Worm (Caenorhabditis elegans) whole organism, L2 larva: ENCODE results near the gene ZC53.22.

ENCODE experiments used
- C34F6.9 ChIP-seq: fragments of 150-350 bp; optimal IDR thresholded peaks from 2 replicates; lab custom pipeline; 2014; ENCODE audit warnings: missing biosample characterization, missing genetic modification characterization
- F13H6.1 ChIP-seq: sonication (generic microtip); optimal IDR thresholded peaks from 2 replicates; lab custom pipeline; 2016; ENCODE audit warnings: missing genetic modification characterization, missing compliant biosample characterization
- R02D3.7 ChIP-seq: fragments of 150-350 bp; optimal IDR thresholded peaks from 2 replicates; lab custom pipeline; 2014; ENCODE audit warnings: missing biosample characterization, missing genetic modification characterization
- Y55F3AM.14 ChIP-seq: fragments of 200-800 bp; sonication (Bioruptor generic); optimal IDR thresholded peaks from 2 replicates; lab custom pipeline; 2018; ENCODE audit warnings: mild to moderate bottlenecking, missing genetic modification characterization, missing compliant biosample characterization
- ZK546.5 ChIP-seq: sonication (generic microtip); optimal IDR thresholded peaks from 2 replicates; lab custom pipeline; 2017; ENCODE audit warnings: missing biosample characterization, missing genetic modification characterization
- alr-1 ChIP-seq: fragments of 150-350 bp; optimal IDR thresholded peaks from 2 replicates; lab custom pipeline; 2014; ENCODE audit warnings: missing biosample characterization, missing genetic modification characterization
- crh-2 ChIP-seq: sonication (generic microtip); optimal IDR thresholded peaks from 2 replicates; lab custom pipeline; 2017; ENCODE audit warnings: missing biosample characterization, missing genetic modification characterization
- dmd-4 ChIP-seq: sonication (generic microtip); optimal IDR thresholded peaks from 2 replicates; lab custom pipeline; 2017; ENCODE audit warnings: missing biosample characterization, missing genetic modification characterization
- egl-27 ChIP-seq: sonication (generic microtip); optimal IDR thresholded peaks from 3 replicates; lab custom pipeline; 2017; ENCODE audit warnings: missing biosample characterization, missing genetic modification reagents, missing genetic modification characterization
- elt-3 ChIP-seq: sonication (generic microtip); optimal IDR thresholded peaks from 2 replicates; lab custom pipeline; 2017; ENCODE audit warnings: missing biosample characterization, missing genetic modification characterization
- fos-1 ChIP-seq: fragments of 150-350 bp; optimal IDR thresholded peaks from 2 replicates; lab custom pipeline; 2014; ENCODE audit warnings: missing biosample characterization, missing genetic modification characterization
- gmeb-1 ChIP-seq: fragments of 150-350 bp; optimal IDR thresholded peaks from 2 replicates; lab custom pipeline; 2014; ENCODE audit warnings: missing biosample characterization, missing genetic modification characterization
- lin-11 ChIP-seq: fragments of 150-350 bp; sonication (generic microtip); optimal IDR thresholded peaks from 2 replicates; lab custom pipeline; 2014; ENCODE audit warnings: missing biosample characterization, missing genetic modification characterization, inconsistent platforms, mixed read lengths
- lin-13 ChIP-seq: fragments of 150-350 bp; optimal IDR thresholded peaks from 2 replicates; lab custom pipeline; 2014; ENCODE audit warnings: missing biosample characterization, missing genetic modification reagents, missing genetic modification characterization
- mab-5 ChIP-seq: fragments of 150-350 bp; optimal IDR thresholded peaks from 2 replicates; lab custom pipeline; 2014; ENCODE audit warnings: missing biosample characterization, missing genetic modification characterization
- mbf-1 ChIP-seq: sonication (generic microtip); optimal IDR thresholded peaks from 2 replicates; lab custom pipeline; 2017; ENCODE audit warnings: missing biosample characterization, missing genetic modification characterization
- mdl-1 ChIP-seq, 2 experiments: fragments of 150-350 bp in 1 of 2; sonication (generic microtip) in 1 of 2; optimal IDR thresholded peaks; 2 replicates each; lab custom pipeline; 2017; ENCODE audit warnings: missing biosample characterization in 2 of 2, missing genetic modification characterization in 2 of 2
- nhr-11 ChIP-seq: fragments of 150-350 bp; optimal IDR thresholded peaks from 2 replicates; lab custom pipeline; 2014; ENCODE audit warnings: missing biosample characterization, missing genetic modification characterization
- nhr-129 ChIP-seq: fragments of 150-350 bp; optimal IDR thresholded peaks from 2 replicates; lab custom pipeline; 2014; ENCODE audit warnings: missing biosample characterization, missing genetic modification characterization
- nhr-21 ChIP-seq: fragments of 150-350 bp; optimal IDR thresholded peaks from 2 replicates; lab custom pipeline; 2014; ENCODE audit warnings: missing biosample characterization, missing genetic modification characterization
- nhr-23 ChIP-seq: fragments of 150-350 bp; optimal IDR thresholded peaks from 2 replicates; lab custom pipeline; 2014; ENCODE audit warnings: missing biosample characterization, missing genetic modification reagents, missing genetic modification characterization
- nhr-237 ChIP-seq: fragments of 150-350 bp; optimal IDR thresholded peaks from 2 replicates; lab custom pipeline; 2014; ENCODE audit warnings: missing biosample characterization, missing genetic modification characterization
- nhr-25 ChIP-seq: fragments of 150-350 bp; sonication (generic microtip); optimal IDR thresholded peaks from 3 replicates; lab custom pipeline; 2014; ENCODE audit warnings: missing biosample characterization, missing genetic modification characterization
- nhr-77 ChIP-seq: fragments of 150-350 bp; optimal IDR thresholded peaks from 2 replicates; lab custom pipeline; 2014; ENCODE audit warnings: missing biosample characterization, missing genetic modification characterization
- sem-4 ChIP-seq: fragments of 150-350 bp; optimal IDR thresholded peaks from 2 replicates; lab custom pipeline; 2014; ENCODE audit warnings: missing biosample characterization, missing genetic modification reagents, missing genetic modification characterization
- skn-1 ChIP-seq: sonication (generic microtip); optimal IDR thresholded peaks from 2 replicates; lab custom pipeline; 2017; ENCODE audit warnings: missing biosample characterization, missing genetic modification characterization
- sma-3 ChIP-seq: sonication (generic microtip); optimal IDR thresholded peaks from 2 replicates; lab custom pipeline; 2016; ENCODE audit warnings: missing genetic modification reagents, missing genetic modification characterization, missing compliant biosample characterization
- sma-9 ChIP-seq, 2 experiments: fragments of 150-350 bp in 1 of 2; sonication (generic microtip) in 1 of 2; optimal IDR thresholded peaks; 2 replicates each; lab custom pipeline; 2014 to 2016; ENCODE audit warnings: missing genetic modification characterization in 2 of 2, mild to moderate bottlenecking in 1 of 2, missing biosample characterization in 1 of 2, missing compliant biosample characterization in 1 of 2, missing genetic modification reagents in 1 of 2, moderate library complexity in 1 of 2
- snpc-4 ChIP-seq: fragments of 150-350 bp; optimal IDR thresholded peaks from 2 replicates; lab custom pipeline; 2014; ENCODE audit warnings: missing biosample characterization, missing genetic modification characterization
- unc-39 ChIP-seq: fragments of 150-350 bp; optimal IDR thresholded peaks from 2 replicates; lab custom pipeline; 2014; ENCODE audit warnings: missing biosample characterization, missing genetic modification characterization
- unc-55 ChIP-seq: fragments of 150-350 bp; sonication (generic microtip); optimal IDR thresholded peaks from 3 replicates; lab custom pipeline; 2014; ENCODE audit warnings: missing biosample characterization, missing genetic modification reagents, missing genetic modification characterization
- unc-62 ChIP-seq: fragments of 150-350 bp; optimal IDR thresholded peaks from 2 replicates; lab custom pipeline; 2014; ENCODE audit warnings: missing biosample characterization, missing genetic modification reagents, missing genetic modification characterization
- ztf-4 ChIP-seq: fragments of 150-350 bp; optimal IDR thresholded peaks from 2 replicates; lab custom pipeline; 2014; ENCODE audit warnings: missing biosample characterization, missing genetic modification characterization

The ZC53.22 gene

DNA sequence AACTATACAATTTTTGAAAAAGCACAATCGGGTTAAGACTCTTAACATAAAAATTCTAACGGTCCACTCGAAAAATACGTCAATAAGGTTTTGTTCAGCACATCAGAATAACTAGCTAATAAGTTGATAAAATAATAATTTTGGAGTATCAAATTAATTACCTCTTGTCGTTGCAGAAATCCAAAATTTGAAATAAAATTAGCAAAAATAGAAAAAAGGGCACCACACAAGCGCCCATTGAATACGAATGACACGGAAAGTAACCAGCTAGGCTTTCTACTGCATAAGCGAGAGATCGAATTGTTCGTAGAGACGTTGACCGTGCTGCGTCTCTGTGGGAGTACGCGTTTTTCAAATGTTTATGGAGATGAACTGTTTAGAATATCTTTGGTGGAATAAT is 36.9 kb upstream of the ZC53.22 start:
- TF ChIP-seq mdl-1 (tag; optimal IDR thresholded peaks at IDR 0.05; lab: Kevin White, UChicago) (no peak), F13H6.1 (tag; lab: Kevin White, UChicago) (no peak), unc-55 (no peak), C34F6.9 (tag; lab: Kevin White, UChicago) (no peak), ztf-4 (tag; lab: Kevin White, UChicago) (no peak), mbf-1 (tag; lab: Kevin White, UChicago) (no peak), dmd-4 (no peak), nhr-11 (tag; lab: Kevin White, UChicago) (no peak), sma-9 (GFP tag; optimal IDR thresholded peaks at IDR 0.05; lab: Kevin White, UChicago) (no peak), sma-9 (tag; optimal IDR thresholded peaks at IDR 0.05; lab: Kevin White, UChicago) (no peak), crh-2 (tag; lab: Kevin White, UChicago) (no peak), lin-11 (tag; lab: Kevin White, UChicago) (no peak)

DNA sequence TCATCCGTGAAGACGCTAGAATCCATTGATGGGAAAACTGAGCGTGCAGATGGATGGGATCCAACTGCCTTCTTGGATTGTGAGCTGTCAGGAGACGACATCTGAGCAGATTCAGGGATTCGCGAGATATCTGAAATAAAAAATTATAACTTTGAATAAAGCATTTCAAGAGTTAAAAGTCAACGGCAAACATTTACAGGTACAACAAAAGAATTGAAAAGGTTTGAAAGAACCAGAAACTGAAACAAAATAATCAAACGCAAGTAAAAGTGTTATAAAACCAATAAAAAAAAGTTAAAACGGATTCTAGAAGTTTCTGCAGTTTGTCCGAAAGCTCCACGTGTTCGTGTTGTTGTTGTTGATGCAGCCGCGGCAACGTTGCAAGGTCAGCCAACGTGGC is 17.7 kb upstream of the ZC53.22 start, which contains the start of gene Y59E1A.4:
Y59E1A.4 (minus strand) TSS at position 101 of the 400 bp plus-strand sequence.
- no peak for TF ChIP-seq R02D3.7 (tag; lab: Kevin White, UChicago)
- TF ChIP-seq gmeb-1 (tag; lab: Kevin White, UChicago) = no peak
- no peak for TF ChIP-seq lin-13 (GFP tag; lab: Kevin White, UChicago)
- TF ChIP-seq, all 48 proteins: peak for 0

DNA sequence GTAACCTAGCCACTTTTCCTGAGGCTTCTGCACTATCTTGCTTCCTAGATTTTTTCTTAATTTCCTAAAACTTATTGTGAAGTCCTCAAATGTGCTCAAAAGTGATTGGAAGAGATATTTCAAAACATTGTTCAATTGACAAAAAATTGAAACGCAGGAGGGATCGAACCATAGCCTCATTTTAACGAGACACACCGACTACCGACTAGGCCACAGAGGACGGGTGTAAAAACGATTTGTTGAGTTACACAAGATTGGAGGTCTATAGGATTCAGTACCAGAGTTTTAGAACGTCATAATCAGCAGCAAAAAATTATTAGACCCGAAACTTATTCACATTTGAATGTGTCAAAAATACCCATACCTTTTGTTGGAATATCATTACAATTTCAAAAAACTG is 17.1 kb upstream of the ZC53.22 start:
- TF ChIP-seq nhr-129 (tag; lab: Kevin White, UChicago) = peak; percentile 5
- no peak for TF ChIP-seq nhr-11 (tag; lab: Kevin White, UChicago)
- TF ChIP-seq C34F6.9 (tag; lab: Kevin White, UChicago) = no peak
- no peak for TF ChIP-seq nhr-23

DNA sequence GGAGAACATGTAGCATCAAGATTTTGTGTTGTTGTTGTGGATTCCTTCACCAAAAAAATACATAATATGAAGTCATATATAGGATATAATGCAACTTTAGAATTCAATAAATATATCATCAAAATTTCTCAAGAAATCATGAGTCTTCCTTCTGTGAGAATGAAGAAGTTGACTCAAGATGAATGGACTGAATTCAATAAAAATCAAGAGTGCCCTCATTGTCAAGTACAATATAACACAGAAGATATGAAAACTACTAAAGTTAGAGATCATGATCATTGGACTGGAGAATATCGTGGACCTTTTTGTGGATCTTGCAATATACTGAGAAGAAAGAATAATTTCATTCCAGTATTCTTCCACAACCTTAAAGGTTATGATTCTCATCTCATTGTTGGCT is 13.2 kb upstream of the ZC53.22 start:
- TF ChIP-seq nhr-25 (tag; lab: Kevin White, UChicago) = no peak
- no peak for TF ChIP-seq elt-3 (tag; lab: Kevin White, UChicago)
- TF ChIP-seq fos-1 = no peak
- TF ChIP-seq lin-13 (GFP tag; lab: Kevin White, UChicago) = no peak
- TF ChIP-seq ztf-4 (tag; lab: Kevin White, UChicago) = no peak
- TF ChIP-seq C34F6.9 (tag; lab: Kevin White, UChicago) = no peak
- TF ChIP-seq alr-1 (tag; lab: Kevin White, UChicago) = no peak
- no peak for TF ChIP-seq snpc-4 (tag; lab: Kevin White, UChicago)
- no peak for TF ChIP-seq ZK546.5
- no peak for TF ChIP-seq skn-1 (tag; lab: Kevin White, UChicago)
- TF ChIP-seq nhr-237 (tag; lab: Kevin White, UChicago) = no peak
- no peak for TF ChIP-seq lin-11 (tag; lab: Kevin White, UChicago)
- TF ChIP-seq mdl-1 (tag; optimal IDR thresholded peaks at IDR 0.05; lab: Kevin White, UChicago) = no peak
- no peak for TF ChIP-seq unc-39 (tag; lab: Kevin White, UChicago)
- no peak for TF ChIP-seq dmd-4
- TF ChIP-seq, all 48 proteins: peak for 0

DNA sequence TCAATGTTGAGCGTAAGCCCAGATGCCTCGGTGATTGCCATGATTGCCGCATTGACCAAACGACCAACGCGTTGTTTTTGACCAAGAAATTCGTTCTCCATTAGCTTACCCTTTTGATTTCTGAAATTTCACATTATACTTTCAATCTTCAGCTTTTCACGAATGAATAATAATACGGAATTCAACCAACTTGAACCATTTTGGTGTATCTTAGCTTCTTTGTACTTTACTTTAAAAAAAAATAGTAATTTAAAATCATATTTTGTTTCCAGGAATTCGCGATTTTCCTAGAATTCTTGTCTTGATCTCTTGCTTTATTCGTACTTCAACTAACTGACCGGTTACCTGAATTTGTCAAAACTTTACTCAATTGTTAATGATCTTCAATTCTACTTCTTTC is 1.9 kb upstream of the ZC53.22 start, which contains the start of gene ZC53.2:
ZC53.2 (minus strand) TSS at position 101 of the 400 bp plus-strand sequence.
- TF ChIP-seq nhr-23 (no peak), ztf-4 (tag; lab: Kevin White, UChicago) (no peak), Y55F3AM.14 (no peak), unc-62 (GFP tag; lab: Kevin White, UChicago) (no peak), nhr-77 (tag; lab: Kevin White, UChicago) (no peak), elt-3 (tag; lab: Kevin White, UChicago) (no peak), R02D3.7 (tag; lab: Kevin White, UChicago) (no peak), sem-4 (tag; lab: Kevin White, UChicago) (no peak), mab-5 (tag; lab: Kevin White, UChicago) (no peak), sma-3 (GFP tag; lab: Kevin White, UChicago) (no peak), egl-27 (tag; lab: Kevin White, UChicago) (no peak), nhr-25 (tag; lab: Kevin White, UChicago) (no peak), nhr-21 (no peak), mbf-1 (tag; lab: Kevin White, UChicago) (no peak), gmeb-1 (tag; lab: Kevin White, UChicago) (no peak), crh-2 (tag; lab: Kevin White, UChicago) (no peak), C34F6.9 (tag; lab: Kevin White, UChicago) (no peak), fos-1 (no peak)
